Fruit fly (Drosophila melanogaster) whole organism, embryonic: Measurements from ENCODE around the gene CG16995.

ENCODE experiments used
- CG11456 ChIP-seq: fragments of 200-800 bp; sonication (Bioruptor generic); IDR thresholded peaks from 3 replicates; pipeline ENCODE4 v1.3.6; 2022; ENCODE audit warnings: missing biosample characterization, missing genetic modification characterization
- CG11695 ChIP-seq: fragments of 200-800 bp; sonication (Bioruptor generic); IDR thresholded peaks from 3 replicates; pipeline ENCODE4 v1.3.6; 2022; ENCODE audit warnings: missing biosample characterization, missing genetic modification characterization
- CG15479 ChIP-seq: fragments of 200-800 bp; sonication (Bioruptor generic); optimal IDR thresholded peaks from 3 replicates; lab custom pipeline; 2019; ENCODE audit warnings: missing biosample characterization, mild to moderate bottlenecking, missing genetic modification characterization, moderate library complexity
- CG15696 ChIP-seq: fragments of 200-800 bp; sonication (Bioruptor generic); optimal IDR thresholded peaks from 2 replicates; lab custom pipeline; 2019; ENCODE audit warnings: missing biosample characterization, mild to moderate bottlenecking, missing genetic modification characterization, moderate library complexity
- CG1792 ChIP-seq: fragments of 200-800 bp; sonication (Bioruptor generic); optimal IDR thresholded peaks from 2 replicates; lab custom pipeline; 2016; ENCODE audit warnings: missing biosample characterization, missing genetic modification characterization
- CG2199 ChIP-seq: fragments of 200-800 bp; sonication (Bioruptor generic); IDR thresholded peaks from 3 replicates; pipeline ENCODE4 v1.3.6; 2022; ENCODE audit warnings: missing biosample characterization, missing genetic modification characterization
- CG31388 ChIP-seq: fragments of 200-800 bp; sonication (Bioruptor generic); optimal IDR thresholded peaks from 2 replicates; lab custom pipeline; 2016; ENCODE audit warnings: missing biosample characterization, missing genetic modification characterization
- CG4820 ChIP-seq: fragments of 200-800 bp; sonication (Bioruptor generic); optimal IDR thresholded peaks from 3 replicates; lab custom pipeline; 2016; ENCODE audit warnings: missing biosample characterization, missing genetic modification characterization
- CG6254 ChIP-seq: fragments of 200-800 bp; sonication (Bioruptor generic); optimal IDR thresholded peaks from 3 replicates; lab custom pipeline; 2017; ENCODE audit warnings: mild to moderate bottlenecking, missing biosample characterization, missing genetic modification reagents, missing genetic modification characterization
- CG8478 ChIP-seq: fragments of >200 bp; optimal IDR thresholded peaks from 2 replicates; lab custom pipeline; 2018
- Dip3 ChIP-seq: fragments of 200-800 bp; sonication (Bioruptor generic); optimal IDR thresholded peaks from 3 replicates; lab custom pipeline; 2016; ENCODE audit warnings: missing biosample characterization, missing genetic modification characterization
- HLH4C ChIP-seq: fragments of 200-800 bp; sonication (Bioruptor generic); IDR thresholded peaks from 3 replicates; pipeline ENCODE4 v1.3.6; 2022; ENCODE audit warnings: missing biosample characterization, missing genetic modification characterization; ENCODE audit not compliant: partially characterized antibody
- Hmr ChIP-seq: fragments of 200-800 bp; sonication (Bioruptor generic); optimal IDR thresholded peaks from 3 replicates; lab custom pipeline; 2017; ENCODE audit warnings: mild to moderate bottlenecking, missing biosample characterization, missing genetic modification reagents, missing genetic modification characterization
- Lhr ChIP-seq: fragments of 200-800 bp; sonication (Bioruptor generic); optimal IDR thresholded peaks from 3 replicates; lab custom pipeline; 2017; ENCODE audit warnings: mild to moderate bottlenecking, missing biosample characterization, missing genetic modification reagents, missing genetic modification characterization
- Mad ChIP-seq: fragments of 200-800 bp; sonication (Bioruptor generic); optimal IDR thresholded peaks from 2 replicates; lab custom pipeline; 2016; ENCODE audit warnings: missing biosample characterization, missing genetic modification characterization
- Myb ChIP-seq: fragments of 200-800 bp; sonication (Bioruptor generic); optimal IDR thresholded peaks from 2 replicates; lab custom pipeline; 2016; ENCODE audit warnings: missing biosample characterization, missing genetic modification characterization
- Nf-YA ChIP-seq: fragments of 200-800 bp; sonication (Bioruptor generic); IDR thresholded peaks from 2 replicates; pipeline ENCODE4 v1.3.6; 2022; ENCODE audit warnings: missing biosample characterization, missing genetic modification characterization
- Nf-YB ChIP-seq: fragments of 200-800 bp; sonication (Bioruptor generic); optimal IDR thresholded peaks from 3 replicates; lab custom pipeline; 2019; ENCODE audit warnings: missing biosample characterization, mild to moderate bottlenecking, missing genetic modification characterization, moderate library complexity
- Taf1 ChIP-seq: fragments of 200-800 bp; sonication (Bioruptor generic); IDR thresholded peaks from 2 replicates; pipeline ENCODE4 v1.3.6; 2022; ENCODE audit warnings: missing biosample characterization, missing genetic modification characterization
- bigmax ChIP-seq: fragments of 200-800 bp; sonication (Bioruptor generic); optimal IDR thresholded peaks from 2 replicates; lab custom pipeline; 2018; ENCODE audit warnings: missing biosample characterization, mild to moderate bottlenecking, missing genetic modification characterization
- disco-r ChIP-seq: fragments of 200-800 bp; sonication (Bioruptor generic); optimal IDR thresholded peaks from 2 replicates; lab custom pipeline; 2016; ENCODE audit warnings: missing biosample characterization, missing genetic modification characterization
- dysf ChIP-seq: fragments of 200-800 bp; sonication (Bioruptor generic); IDR thresholded peaks from 3 replicates; pipeline ENCODE4 v1.3.6; 2022; ENCODE audit warnings: missing biosample characterization, missing genetic modification characterization
- fd102C ChIP-seq: fragments of 200-800 bp; sonication (Bioruptor generic); optimal IDR thresholded peaks from 2 replicates; lab custom pipeline; 2018; ENCODE audit warnings: missing biosample characterization, mild to moderate bottlenecking, missing genetic modification characterization, moderate library complexity
- gsb ChIP-seq: fragments of 200-800 bp; sonication (Bioruptor generic); IDR thresholded peaks from 2 replicates; pipeline ENCODE4 v1.3.6; 2022; ENCODE audit warnings: missing biosample characterization, missing genetic modification characterization
- h ChIP-seq: fragments of >200 bp; optimal IDR thresholded peaks from 2 replicates; lab custom pipeline; 2017
- knrl ChIP-seq: fragments of 200-800 bp; sonication (Bioruptor generic); IDR thresholded peaks from 3 replicates; pipeline ENCODE4 v1.3.6; 2022; ENCODE audit warnings: missing biosample characterization, missing genetic modification characterization; ENCODE audit not compliant: partially characterized antibody
- mirr ChIP-seq: fragments of 200-800 bp; sonication (Bioruptor generic); optimal IDR thresholded peaks from 3 replicates; lab custom pipeline; 2018; ENCODE audit warnings: missing biosample characterization, mild to moderate bottlenecking, missing genetic modification characterization
- nerfin-1 ChIP-seq: fragments of 200-800 bp; sonication (Bioruptor generic); optimal IDR thresholded peaks from 3 replicates; lab custom pipeline; 2019; ENCODE audit warnings: missing biosample characterization, mild to moderate bottlenecking, missing genetic modification characterization, moderate library complexity
- nerfin-2 ChIP-seq: fragments of 200-800 bp; sonication (Bioruptor generic); IDR thresholded peaks from 2 replicates; pipeline ENCODE4 v1.3.6; 2022; ENCODE audit warnings: missing biosample characterization, missing genetic modification characterization; ENCODE audit not compliant: partially characterized antibody
- nom ChIP-seq: fragments of 200-800 bp; sonication (Bioruptor generic); optimal IDR thresholded peaks from 2 replicates; lab custom pipeline; 2017; ENCODE audit warnings: missing biosample characterization, missing genetic modification characterization, mild to moderate bottlenecking, moderate library complexity, missing genetic modification reagents
- pnt ChIP-seq: fragments of 200-800 bp; sonication (Bioruptor generic); optimal IDR thresholded peaks from 3 replicates; lab custom pipeline; 2016; ENCODE audit warnings: missing biosample characterization, missing genetic modification characterization
- sens ChIP-seq: fragments of 200-800 bp; sonication (Bioruptor generic); peaks from one replicate; lab custom pipeline; 2016; ENCODE audit warnings: missing biosample characterization, missing genetic modification characterization
- shn ChIP-seq: fragments of 200-800 bp; sonication (Bioruptor generic); optimal IDR thresholded peaks from 3 replicates; lab custom pipeline; 2016; ENCODE audit warnings: missing biosample characterization, missing genetic modification characterization
- sim ChIP-seq: fragments of 200-800 bp; sonication (Bioruptor generic); IDR thresholded peaks from 2 replicates; pipeline ENCODE4 v1.3.6; 2022; ENCODE audit warnings: missing biosample characterization, missing genetic modification characterization
- sima ChIP-seq: fragments of 200-800 bp; sonication (Bioruptor generic); optimal IDR thresholded peaks from 2 replicates; lab custom pipeline; 2016; ENCODE audit warnings: missing biosample characterization, missing genetic modification characterization
- tio ChIP-seq: fragments of 200-800 bp; sonication (Bioruptor generic); optimal IDR thresholded peaks from 2 replicates; lab custom pipeline; 2017; ENCODE audit warnings: missing biosample characterization, missing genetic modification characterization, inconsistent platforms
- vfl ChIP-seq: fragments of 200-800 bp; sonication (Bioruptor generic); optimal IDR thresholded peaks from 2 replicates; lab custom pipeline; 2016; ENCODE audit warnings: missing biosample characterization, missing genetic modification characterization

The CG16995 gene

dm6 chr2L:2269040-2269439, 38.7 kb upstream of the CG16995 start, which contains the start of gene CG17242:
TSS of gene CG17242 (minus strand) at chr2L:2269140.
- TF ChIP-seq knrl (GFP tag; lab: Robert Waterston, UW) = no peak
- no peak for TF ChIP-seq CG2199
- no peak for TF ChIP-seq nerfin-1 (tag; lab: Kevin White, UChicago)
- no peak for TF ChIP-seq CG8478 (lab: Kevin White, UChicago)
- no peak for TF ChIP-seq h (lab: Kevin White, UChicago)
- no peak for TF ChIP-seq gsb (GFP tag; lab: Robert Waterston, UW)
- no peak for TF ChIP-seq nerfin-2 (GFP tag; lab: Robert Waterston, UW)
- TF ChIP-seq Myb = no peak
- no peak for TF ChIP-seq disco-r

dm6 chr2L:2284863-2285262, 22.9 kb upstream of the CG16995 start, which contains the start of gene CG4271:
TSS of gene CG4271 (plus strand) at chr2L:2285163.
- TF ChIP-seq tio (no peak), HLH4C (GFP tag; lab: Robert Waterston, UW) (no peak), mirr (GFP tag; lab: Kevin White, UChicago) (no peak), sim (GFP tag; lab: Robert Waterston, UW) (no peak), bigmax (GFP tag; lab: Kevin White, UChicago) (no peak), sens (GFP tag; lab: Kevin White, UChicago) (no peak), Lhr (GFP tag; lab: Kevin White, UChicago) (no peak), Mad (GFP tag; lab: Kevin White, UChicago) (no peak), CG1792 (no peak), CG6254 (GFP tag; lab: Kevin White, UChicago) (no peak), Hmr (no peak), Taf1 (no peak), CG11456 (GFP tag; lab: Robert Waterston, UW) (no peak), shn (GFP tag; lab: Kevin White, UChicago) (no peak), dysf (GFP tag; lab: Robert Waterston, UW) (no peak), nom (GFP tag; lab: Kevin White, UChicago) (no peak), pnt (GFP tag; lab: Kevin White, UChicago) (no peak), CG15696 (no peak), sima (GFP tag; lab: Kevin White, UChicago) (no peak)
- TF ChIP-seq, all 482 proteins: peak for 0

- TF ChIP-seq Nf-YA (GFP tag; lab: Robert Waterston, UW) (no peak), fd102C (GFP tag; lab: Kevin White, UChicago) (no peak), CG31388 (no peak), vfl (GFP tag; lab: Kevin White, UChicago) (no peak), CG11695 (GFP tag; lab: Robert Waterston, UW) (no peak)
Measured at dm6 chr2L:2286773-2287172, 21.0 kb upstream of the CG16995 start, which contains the start of gene CG31681. TSS of gene CG31681 (minus strand) at chr2L:2286873.

- TF ChIP-seq CG6254 (GFP tag; lab: Kevin White, UChicago) = no peak
- TF ChIP-seq CG4820 = no peak
- no peak for TF ChIP-seq Dip3 (GFP tag; lab: Kevin White, UChicago)
- TF ChIP-seq Nf-YB = no peak
- TF ChIP-seq CG15479 (GFP tag; lab: Kevin White, UChicago) = no peak
Measured at dm6 chr2L:2287807-2288206, 19.9 kb upstream of the CG16995 start, which contains the start of gene CG42658. TSS of gene CG42658 (minus strand) at chr2L:2287907.
